Worm (Caenorhabditis elegans) whole organism, young adult: ENCODE data around the gene smap-1.

Source experiments
- B0019.2 ChIP-seq: fragments of 200-800 bp; sonication (Bioruptor generic); conservative IDR thresholded peaks from 2 replicates; pipeline ENCODE4 v1.3.6; 2022; ENCODE audit warnings: missing genetic modification reagents, missing genetic modification characterization, missing compliant biosample characterization
- B0035.1 ChIP-seq: sonication (generic microtip); optimal IDR thresholded peaks from 2 replicates; lab custom pipeline; 2016; ENCODE audit warnings: missing genetic modification characterization, mild to moderate bottlenecking, missing compliant biosample characterization, missing genotype, missing genetic modification reagents
- B0261.1 ChIP-seq: sonication (generic microtip); optimal IDR thresholded peaks from 2 replicates; lab custom pipeline; 2016; ENCODE audit warnings: mild to moderate bottlenecking, missing genetic modification characterization, moderate library complexity, missing compliant biosample characterization
- B0336.3 ChIP-seq: fragments of 200-800 bp; sonication (Bioruptor generic); IDR thresholded peaks from 2 replicates; pipeline ENCODE4 v1.3.6; 2022; ENCODE audit warnings: missing genetic modification characterization, missing compliant biosample characterization
- F33H1.4 ChIP-seq: fragments of 200-800 bp; sonication (Bioruptor generic); IDR thresholded peaks from 2 replicates; pipeline ENCODE4 v1.3.6; 2022; ENCODE audit warnings: missing genetic modification reagents, missing genetic modification characterization, missing compliant biosample characterization
- F37B4.10 ChIP-seq: fragments of 200-800 bp; sonication (Bioruptor generic); IDR thresholded peaks from 2 replicates; pipeline ENCODE4 v1.3.6; 2022; ENCODE audit warnings: missing genetic modification characterization, missing compliant biosample characterization
- F39B2.1 ChIP-seq: fragments of 200-800 bp; sonication (Bioruptor generic); IDR thresholded peaks from 2 replicates; pipeline ENCODE4 v1.3.6; 2022; ENCODE audit warnings: missing genetic modification reagents, missing genetic modification characterization, missing compliant biosample characterization
- F49E8.2 ChIP-seq: sonication (generic microtip); optimal IDR thresholded peaks from 3 replicates; lab custom pipeline; 2017; ENCODE audit warnings: missing genetic modification characterization, mild to moderate bottlenecking, missing compliant biosample characterization, antibody characterized with exemption, moderate library complexity; ENCODE audit not compliant: insufficient read depth
- F57C9.4 ChIP-seq: sonication (generic microtip); optimal IDR thresholded peaks from 2 replicates; lab custom pipeline; 2017; ENCODE audit warnings: mild to moderate bottlenecking, missing genetic modification characterization, missing compliant biosample characterization
- K11D2.4 ChIP-seq: fragments of 200-800 bp; sonication (Bioruptor generic); IDR thresholded peaks from 2 replicates; pipeline ENCODE4 v1.3.6; 2022; ENCODE audit warnings: missing genetic modification reagents, missing genetic modification characterization, missing compliant biosample characterization
- K12H6.12 ChIP-seq: fragments of 200-800 bp; sonication (Bioruptor generic); optimal IDR thresholded peaks from 2 replicates; lab custom pipeline; 2018; ENCODE audit warnings: mild to moderate bottlenecking, missing genetic modification characterization, missing compliant biosample characterization
- T26A5.8 ChIP-seq: sonication (generic microtip); optimal IDR thresholded peaks from 2 replicates; lab custom pipeline; 2016; ENCODE audit warnings: missing genetic modification characterization, missing compliant biosample characterization
- Y53G8AR.9 ChIP-seq: fragments of 200-800 bp; sonication (Bioruptor generic); conservative IDR thresholded peaks from 2 replicates; pipeline ENCODE4 v1.3.6; 2022; ENCODE audit warnings: missing genetic modification reagents, missing genetic modification characterization, missing compliant biosample characterization
- aptf-2 ChIP-seq: fragments of 200-800 bp; sonication (Bioruptor generic); conservative IDR thresholded peaks from 2 replicates; pipeline ENCODE4 v1.3.6; 2022; ENCODE audit warnings: missing genetic modification reagents, missing genetic modification characterization, missing compliant biosample characterization
- attf-3 ChIP-seq: fragments of 200-800 bp; sonication (Bioruptor generic); conservative IDR thresholded peaks from 2 replicates; pipeline ENCODE4 v1.3.6; 2022; ENCODE audit warnings: missing genetic modification reagents, missing genetic modification characterization, missing compliant biosample characterization
- attf-5 ChIP-seq: fragments of 200-800 bp; sonication (Bioruptor generic); optimal IDR thresholded peaks from 2 replicates; lab custom pipeline; 2018; ENCODE audit warnings: mild to moderate bottlenecking, missing genetic modification characterization, missing compliant biosample characterization
- bed-1 ChIP-seq: fragments of 200-800 bp; sonication (Bioruptor generic); IDR thresholded peaks from 2 replicates; pipeline ENCODE4 v1.3.6; 2022; ENCODE audit warnings: missing genetic modification reagents, missing genetic modification characterization, missing compliant biosample characterization
- bed-2 ChIP-seq: fragments of 200-800 bp; sonication (Bioruptor generic); IDR thresholded peaks from 2 replicates; pipeline ENCODE4 v1.3.6; 2022; ENCODE audit warnings: missing genetic modification reagents, missing genetic modification characterization, missing compliant biosample characterization
- cebp-2 ChIP-seq: fragments of 200-800 bp; sonication (Bioruptor generic); IDR thresholded peaks from 2 replicates; pipeline ENCODE4 v1.3.6; 2022; ENCODE audit warnings: missing genetic modification characterization, missing compliant biosample characterization
- chd-7 ChIP-seq: sonication (generic microtip); optimal IDR thresholded peaks from 2 replicates; lab custom pipeline; 2016; ENCODE audit warnings: mild to moderate bottlenecking, missing genetic modification characterization, moderate library complexity, missing compliant biosample characterization
- die-1 ChIP-seq: sonication (generic microtip); optimal IDR thresholded peaks from 2 replicates; lab custom pipeline; 2016; ENCODE audit warnings: missing genotype, mild to moderate bottlenecking, missing genetic modification characterization, missing compliant biosample characterization
- dpff-1 ChIP-seq: sonication (generic microtip); optimal IDR thresholded peaks from 2 replicates; lab custom pipeline; 2017; ENCODE audit warnings: mild to moderate bottlenecking, missing genetic modification characterization, missing compliant biosample characterization
- egl-18 ChIP-seq: fragments of 200-800 bp; sonication (Bioruptor generic); IDR thresholded peaks from 2 replicates; pipeline ENCODE4 v1.3.6; 2022; ENCODE audit warnings: missing genetic modification reagents, missing genetic modification characterization, missing compliant biosample characterization
- hlh-12 ChIP-seq: sonication (generic microtip); optimal IDR thresholded peaks from 2 replicates; lab custom pipeline; 2016; ENCODE audit warnings: missing genetic modification characterization, missing compliant biosample characterization
- hrde-1 ChIP-seq: sonication (generic microtip); optimal IDR thresholded peaks from 2 replicates; lab custom pipeline; 2016; ENCODE audit warnings: missing genetic modification characterization, mild to moderate bottlenecking, missing compliant biosample characterization, moderate library complexity, missing genotype, missing genetic modification reagents, borderline replicate concordance
- let-526 ChIP-seq: fragments of 200-800 bp; sonication (Bioruptor generic); IDR thresholded peaks from 2 replicates; pipeline ENCODE4 v1.3.6; 2022; ENCODE audit warnings: missing genetic modification reagents, missing genetic modification characterization, missing compliant biosample characterization
- lin-35 ChIP-seq, 3 experiments: fragments of 150-350 bp in 2 of 3; sonication (generic microtip) in 1 of 3; optimal IDR thresholded peaks; 2 replicates each; lab custom pipeline; 2014 to 2018; ENCODE audit warnings: missing biosample characterization in 3 of 3, missing genetic modification characterization in 3 of 3, missing genetic modification reagents in 3 of 3
- lir-1 ChIP-seq: fragments of 200-800 bp; sonication (Bioruptor generic); conservative IDR thresholded peaks from 2 replicates; pipeline ENCODE4 v1.3.6; 2022; ENCODE audit warnings: missing genetic modification reagents, missing genetic modification characterization, missing compliant biosample characterization
- lsy-27 ChIP-seq: sonication (generic microtip); optimal IDR thresholded peaks from 2 replicates; lab custom pipeline; 2017; ENCODE audit warnings: missing genetic modification characterization, mild to moderate bottlenecking, missing compliant biosample characterization, antibody characterized with exemption, missing genotype, borderline replicate concordance; ENCODE audit not compliant: insufficient read depth
- madf-10 ChIP-seq: sonication (generic microtip); optimal IDR thresholded peaks from 2 replicates; lab custom pipeline; 2016; ENCODE audit warnings: mild to moderate bottlenecking, missing genetic modification characterization, missing compliant biosample characterization
- madf-3 ChIP-seq: fragments of 200-800 bp; sonication (Bioruptor generic); IDR thresholded peaks from 2 replicates; pipeline ENCODE4 v1.3.6; 2022; ENCODE audit warnings: missing genetic modification reagents, missing genetic modification characterization, missing compliant biosample characterization
- madf-8 ChIP-seq: fragments of 200-800 bp; sonication (Bioruptor generic); conservative IDR thresholded peaks from 2 replicates; pipeline ENCODE4 v1.3.6; 2022; ENCODE audit warnings: missing genetic modification reagents, missing genetic modification characterization, missing compliant biosample characterization
- mxl-1 ChIP-seq: sonication (generic microtip); optimal IDR thresholded peaks from 2 replicates; lab custom pipeline; 2016; ENCODE audit warnings: missing genetic modification characterization, missing compliant biosample characterization
- nfyb-1 ChIP-seq: fragments of 200-800 bp; sonication (Bioruptor generic); IDR thresholded peaks from 2 replicates; pipeline ENCODE4 v1.3.6; 2022; ENCODE audit warnings: missing genetic modification reagents, missing genetic modification characterization, missing compliant biosample characterization
- pha-4 ChIP-seq: fragments of 150-350 bp; sonication (generic microtip); optimal IDR thresholded peaks from 2 replicates; lab custom pipeline; 2014; ENCODE audit warnings: missing biosample characterization, missing genetic modification reagents, missing genetic modification characterization
- rec-8 ChIP-seq, 2 experiments: sonication (generic microtip); optimal IDR thresholded peaks; 2 replicates each; lab custom pipeline; 2016; ENCODE audit warnings: mild to moderate bottlenecking in 2 of 2, missing genetic modification characterization in 2 of 2, missing genetic modification reagents in 2 of 2, missing genotype in 2 of 2, missing biosample characterization in 1 of 2, missing compliant biosample characterization in 1 of 2, moderate library complexity in 1 of 2
- repo-1 ChIP-seq: sonication (generic microtip); optimal IDR thresholded peaks from 2 replicates; lab custom pipeline; 2017; ENCODE audit warnings: mild to moderate bottlenecking, missing genetic modification characterization, missing compliant biosample characterization
- sea-2 ChIP-seq: fragments of 200-800 bp; sonication (Bioruptor generic); IDR thresholded peaks from 2 replicates; pipeline ENCODE4 v1.3.6; 2022; ENCODE audit warnings: missing genetic modification characterization, missing compliant biosample characterization
- snpc-1.1 ChIP-seq: sonication (generic microtip); optimal IDR thresholded peaks from 2 replicates; lab custom pipeline; 2017; ENCODE audit warnings: missing genetic modification characterization, mild to moderate bottlenecking, missing compliant biosample characterization, antibody characterized with exemption, moderate library complexity, missing genotype, missing genetic modification reagents; ENCODE audit not compliant: insufficient read depth
- snpc-4 ChIP-seq, 5 experiments: fragments of 150-350 bp in 1 of 5; sonication (generic microtip) in 4 of 5; optimal IDR thresholded peaks; 2 replicates each; lab custom pipeline; 2014 to 2018; ENCODE audit warnings: missing genetic modification characterization in 5 of 5, missing biosample characterization in 3 of 5, antibody characterized with exemption in 2 of 5, mild to moderate bottlenecking in 2 of 5, missing compliant biosample characterization in 2 of 5, missing genotype in 2 of 5, moderate library complexity in 2 of 5, missing genetic modification reagents in 1 of 5
- somi-1 ChIP-seq: fragments of 200-800 bp; sonication (Bioruptor generic); optimal IDR thresholded peaks from 2 replicates; lab custom pipeline; 2018; ENCODE audit warnings: mild to moderate bottlenecking, missing genetic modification characterization, missing compliant biosample characterization
- tbp1 ChIP-seq: fragments of 200-800 bp; sonication (Bioruptor generic); optimal IDR thresholded peaks from 2 replicates; lab custom pipeline; 2018; ENCODE audit warnings: mild to moderate bottlenecking, missing genetic modification characterization, missing compliant biosample characterization
- tbx-9 ChIP-seq: sonication (generic microtip); optimal IDR thresholded peaks from 2 replicates; lab custom pipeline; 2016; ENCODE audit warnings: borderline replicate concordance, missing genetic modification characterization, inconsistent platforms, missing compliant biosample characterization
- unc-62 ChIP-seq: fragments of 150-350 bp; optimal IDR thresholded peaks from 2 replicates; lab custom pipeline; 2014; ENCODE audit warnings: missing biosample characterization, missing genetic modification reagents, missing genetic modification characterization
- xnd-1 ChIP-seq: sonication (generic microtip); optimal IDR thresholded peaks from 2 replicates; lab custom pipeline; 2016; ENCODE audit warnings: missing genotype, missing genetic modification reagents, missing genetic modification characterization, missing compliant biosample characterization
- ztf-28 ChIP-seq: fragments of 200-800 bp; sonication (Bioruptor generic); IDR thresholded peaks from 2 replicates; pipeline ENCODE4 v1.3.6; 2022; ENCODE audit warnings: missing genetic modification reagents, missing genetic modification characterization, missing compliant biosample characterization

Gene smap-1

DNA sequence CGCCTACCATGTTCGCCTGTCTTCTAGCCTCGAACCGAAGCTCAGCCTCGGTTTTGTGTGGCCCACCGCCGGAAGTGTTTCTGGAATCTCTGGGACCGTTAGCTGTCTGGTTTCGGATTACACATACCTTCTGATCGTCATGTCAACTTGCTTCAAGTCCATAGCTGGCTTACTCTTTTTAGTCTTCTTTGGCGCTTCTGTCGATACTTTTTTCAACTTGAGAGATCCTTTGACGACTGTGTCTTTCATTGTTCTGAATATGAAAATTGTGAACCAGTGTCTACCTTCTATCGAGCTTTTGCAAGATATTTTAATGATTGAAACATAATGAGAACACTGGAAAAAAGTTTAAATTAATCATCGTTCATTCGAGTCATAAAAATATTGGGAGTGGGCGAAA is 926 bp upstream of the smap-1 start, which contains the start of gene K01G5.8 (continued):
- no peak for TF ChIP-seq attf-5 (GFP tag; lab: Kevin White, UChicago)
- TF ChIP-seq tbp1 (GFP tag; lab: Kevin White, UChicago), result no peak
- no peak for TF ChIP-seq let-526 (GFP tag; lab: Robert Waterston, UW)
- no peak for TF ChIP-seq madf-10 (tag; lab: Kevin White, UChicago)
- TF ChIP-seq bed-2 (GFP tag; lab: Robert Waterston, UW), result no peak
- TF ChIP-seq egl-18, result no peak
- no peak for TF ChIP-seq bed-1 (GFP tag; lab: Robert Waterston, UW)
- TF ChIP-seq snpc-1.1 (tag; lab: Kevin White, UChicago), result peak; percentile 29
- TF ChIP-seq xnd-1, result no peak
- TF ChIP-seq lir-1, result no peak

DNA sequence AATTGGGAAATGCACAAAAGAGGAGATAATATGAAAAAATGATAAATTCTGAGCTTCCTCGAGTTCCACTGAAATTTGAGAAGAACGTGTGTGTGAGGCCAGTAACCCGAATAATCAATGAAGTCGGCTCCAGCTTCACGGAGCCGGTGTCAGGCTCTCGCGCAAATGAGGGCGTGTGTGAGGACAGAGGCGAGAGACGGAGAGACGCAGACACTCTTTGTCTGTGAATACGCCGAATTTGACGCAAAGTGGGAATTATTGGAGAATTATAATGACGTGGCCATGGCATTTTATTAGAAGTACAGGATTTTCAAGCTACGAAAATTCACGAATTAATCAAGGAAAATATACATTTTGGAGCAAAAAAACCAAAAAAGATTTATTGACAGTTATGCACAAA is 310 bp upstream of the smap-1 start:
- TF ChIP-seq lin-35 (GFP tag; optimal IDR thresholded peaks at IDR 0.05; lab: Kevin White, UChicago), result peak in 1 of 3 experiments; percentile 34
- no peak for TF ChIP-seq repo-1
- no peak for TF ChIP-seq F49E8.2 (tag; lab: Kevin White, UChicago)
- TF ChIP-seq F39B2.1, result no peak
- TF ChIP-seq B0336.3 (GFP tag; lab: Robert Waterston, UW), result no peak; the same call in 1 of the 2 replicates
- TF ChIP-seq K12H6.12, result peak; percentile 53
- no peak for TF ChIP-seq hlh-12
- TF ChIP-seq B0019.2, result no peak
- TF ChIP-seq F37B4.10 (GFP tag; lab: Robert Waterston, UW), result no peak
- no peak for TF ChIP-seq rec-8 (tag; optimal IDR thresholded peaks at IDR 0.05; lab: Kevin White, UChicago)
- TF ChIP-seq mxl-1 (tag; lab: Kevin White, UChicago), result no peak
- TF ChIP-seq nfyb-1 (GFP tag; lab: Robert Waterston, UW), result peak; percentile 39; the same call in 1 of the 2 replicates
- no peak for TF ChIP-seq tbx-9 (tag; lab: Kevin White, UChicago)
- no peak for TF ChIP-seq cebp-2
- no peak for TF ChIP-seq T26A5.8
- TF ChIP-seq dpff-1 (tag; lab: Kevin White, UChicago), result no peak
- 0 out of 2 replicates have a peak, but pooled peaks have one; percentile 20 for TF ChIP-seq Y53G8AR.9 (GFP tag; lab: Robert Waterston, UW)
- no peak for TF ChIP-seq B0035.1
- TF ChIP-seq unc-62 (GFP tag; lab: Kevin White, UChicago), result no peak
- no peak for TF ChIP-seq hrde-1 (tag; lab: Kevin White, UChicago)
- no peak for TF ChIP-seq sea-2 (GFP tag; lab: Robert Waterston, UW)
- no peak for TF ChIP-seq F33H1.4
- no peak for TF ChIP-seq snpc-4 (GFP tag; optimal IDR thresholded peaks at IDR 0.05; lab: Kevin White, UChicago)
- TF ChIP-seq snpc-4 (tag; optimal IDR thresholded peaks at IDR 0.05; lab: Kevin White, UChicago), result peak in 1 of 4 experiments; percentile 14
- no peak for TF ChIP-seq madf-3
- TF ChIP-seq somi-1 (GFP tag; lab: Kevin White, UChicago), result no peak
- no peak for TF ChIP-seq aptf-2 (GFP tag; lab: Robert Waterston, UW)
- TF ChIP-seq lsy-27 (tag; lab: Kevin White, UChicago), result no peak
- no peak for TF ChIP-seq pha-4
- peak; percentile 27 for TF ChIP-seq chd-7
- TF ChIP-seq attf-3 (GFP tag; lab: Robert Waterston, UW), result no peak
- TF ChIP-seq K11D2.4 (GFP tag; lab: Robert Waterston, UW), result no peak
- TF ChIP-seq bed-2 (GFP tag; lab: Robert Waterston, UW), result no peak
- TF ChIP-seq F57C9.4 (tag; lab: Kevin White, UChicago), result no peak
- TF ChIP-seq let-526 (GFP tag; lab: Robert Waterston, UW), result no peak
- TF ChIP-seq ztf-28, result no peak
- no peak for TF ChIP-seq B0261.1
- TF ChIP-seq bed-1 (GFP tag; lab: Robert Waterston, UW), result no peak
- TF ChIP-seq madf-8 (GFP tag; lab: Robert Waterston, UW), result no peak
- TF ChIP-seq attf-5 (GFP tag; lab: Kevin White, UChicago), result peak; percentile 78
- no peak for TF ChIP-seq die-1 (tag; lab: Kevin White, UChicago)
